Worm (Caenorhabditis elegans) whole organism, L1 larva: ENCODE measurements around the gene osm-1.
A peak's percentile ranks its signal among the peaks of the same experiment; 100 is the strongest.

Experiments used
- C04F5.9 ChIP-seq: sonication (generic microtip); optimal IDR thresholded peaks from 2 replicates; lab custom pipeline; 2016; ENCODE audit warnings: missing genetic modification characterization, missing compliant biosample characterization
- aly-2 ChIP-seq: fragments of 150-350 bp; optimal IDR thresholded peaks from 2 replicates; lab custom pipeline; 2014; ENCODE audit warnings: missing biosample characterization, missing genetic modification characterization
- blmp-1 ChIP-seq: fragments of 150-350 bp; optimal IDR thresholded peaks from 2 replicates; lab custom pipeline; 2014; ENCODE audit warnings: missing biosample characterization, missing genetic modification characterization
- ceh-63 ChIP-seq: fragments of 200-800 bp; sonication (Bioruptor generic); optimal IDR thresholded peaks from 2 replicates; lab custom pipeline; 2018; ENCODE audit warnings: mild to moderate bottlenecking, missing genetic modification characterization, missing compliant biosample characterization
- ceh-82 ChIP-seq, 3 experiments: fragments of 150-350 bp in 1 of 3; sonication (generic microtip) in 2 of 3; optimal IDR thresholded peaks; 2 replicates each; lab custom pipeline; 2014 to 2017; ENCODE audit warnings: missing biosample characterization in 3 of 3, missing genetic modification characterization in 3 of 3
- ces-1 ChIP-seq: fragments of 150-350 bp; optimal IDR thresholded peaks from 2 replicates; lab custom pipeline; 2014; ENCODE audit warnings: missing biosample characterization, missing genetic modification reagents, missing genetic modification characterization
- egl-13 ChIP-seq: sonication (generic microtip); optimal IDR thresholded peaks from 2 replicates; lab custom pipeline; 2016; ENCODE audit warnings: missing genotype, missing genetic modification reagents, missing genetic modification characterization, missing compliant biosample characterization
- egl-27 ChIP-seq, 2 experiments: fragments of 150-350 bp in 1 of 2; sonication (generic microtip); optimal IDR thresholded peaks; 3 replicates each; lab custom pipeline; 2017 to 2018; ENCODE audit warnings: missing biosample characterization in 2 of 2, missing genetic modification characterization in 2 of 2, missing genetic modification reagents in 2 of 2
- fkh-10 ChIP-seq: sonication (generic microtip); optimal IDR thresholded peaks from 2 replicates; lab custom pipeline; 2017; ENCODE audit warnings: missing biosample characterization, missing genetic modification reagents, missing genetic modification characterization
- fos-1 ChIP-seq: fragments of 150-350 bp; optimal IDR thresholded peaks from 2 replicates; lab custom pipeline; 2014; ENCODE audit warnings: missing biosample characterization, missing genetic modification characterization
- grh-1 ChIP-seq: fragments of 200-800 bp; sonication (Bioruptor generic); IDR thresholded peaks from 2 replicates; pipeline ENCODE4 v1.3.6; 2022; ENCODE audit warnings: missing genetic modification reagents, missing genetic modification characterization, missing compliant biosample characterization
- hpl-2 ChIP-seq: fragments of 150-350 bp; optimal IDR thresholded peaks from 2 replicates; lab custom pipeline; 2014; ENCODE audit warnings: missing biosample characterization, missing genetic modification reagents, missing genetic modification characterization
- irx-1 ChIP-seq: sonication (generic microtip); optimal IDR thresholded peaks from 2 replicates; lab custom pipeline; 2016; ENCODE audit warnings: missing genetic modification characterization, missing compliant biosample characterization
- lin-14 ChIP-seq: fragments of 200-800 bp; sonication (Bioruptor generic); optimal IDR thresholded peaks from 2 replicates; lab custom pipeline; 2018; ENCODE audit warnings: mild to moderate bottlenecking, missing genetic modification characterization, moderate library complexity, missing compliant biosample characterization
- lir-3 ChIP-seq: sonication (generic microtip); optimal IDR thresholded peaks from 2 replicates; lab custom pipeline; 2016; ENCODE audit warnings: mild to moderate bottlenecking, missing genetic modification characterization, moderate library complexity, missing compliant biosample characterization; ENCODE audit not compliant: poor library complexity
- mab-9 ChIP-seq: fragments of 200-800 bp; sonication (Bioruptor generic); IDR thresholded peaks from 2 replicates; pipeline ENCODE4 v1.3.6; 2022; ENCODE audit warnings: missing genetic modification reagents, missing genetic modification characterization, missing compliant biosample characterization
- mdl-1 ChIP-seq, 2 experiments: fragments of 150-350 bp; optimal IDR thresholded peaks; 2 replicates each; lab custom pipeline; 2014 to 2017; ENCODE audit warnings: missing biosample characterization in 2 of 2, missing genetic modification characterization in 2 of 2, inconsistent platforms in 1 of 2
- mep-1 ChIP-seq: fragments of 150-350 bp; optimal IDR thresholded peaks from 2 replicates; lab custom pipeline; 2014; ENCODE audit warnings: missing biosample characterization, missing genetic modification characterization
- nhr-11 ChIP-seq: fragments of 150-350 bp; optimal IDR thresholded peaks from 2 replicates; lab custom pipeline; 2014; ENCODE audit warnings: missing biosample characterization, missing genetic modification characterization
- nhr-19 ChIP-seq: fragments of 200-800 bp; sonication (Bioruptor generic); conservative IDR thresholded peaks from 2 replicates; pipeline ENCODE4 v1.3.6; 2022; ENCODE audit warnings: missing genetic modification characterization, missing compliant biosample characterization
- nhr-20 ChIP-seq: sonication (generic microtip); optimal IDR thresholded peaks from 2 replicates; lab custom pipeline; 2016; ENCODE audit warnings: mild to moderate bottlenecking, missing genetic modification characterization, missing compliant biosample characterization
- nhr-28 ChIP-seq: fragments of 150-350 bp; optimal IDR thresholded peaks from 2 replicates; lab custom pipeline; 2014; ENCODE audit warnings: missing biosample characterization, missing genetic modification characterization
- nhr-84 ChIP-seq: sonication (generic microtip); optimal IDR thresholded peaks from 2 replicates; lab custom pipeline; 2017; ENCODE audit warnings: missing biosample characterization, missing genetic modification characterization
- nhr-85 ChIP-seq: sonication (generic microtip); peaks from one replicate; lab custom pipeline; 2016; ENCODE audit warnings: missing genetic modification characterization, inconsistent platforms, missing compliant biosample characterization
- sox-4 ChIP-seq: sonication (generic microtip); optimal IDR thresholded peaks from 2 replicates; lab custom pipeline; 2016; ENCODE audit warnings: missing genetic modification characterization, missing compliant biosample characterization
- sptf-1 ChIP-seq: fragments of 150-350 bp; optimal IDR thresholded peaks from 2 replicates; lab custom pipeline; 2014; ENCODE audit warnings: missing biosample characterization, missing genetic modification characterization
- tbx-2 ChIP-seq: sonication (generic microtip); optimal IDR thresholded peaks from 2 replicates; lab custom pipeline; 2016; ENCODE audit warnings: missing genetic modification characterization, missing compliant biosample characterization
- tlp-1 ChIP-seq: fragments of 150-350 bp; optimal IDR thresholded peaks from 2 replicates; lab custom pipeline; 2014; ENCODE audit warnings: missing biosample characterization, missing genetic modification characterization
- unc-130 ChIP-seq: fragments of 150-350 bp; optimal IDR thresholded peaks from 2 replicates; lab custom pipeline; 2017; ENCODE audit warnings: missing biosample characterization, missing genetic modification characterization, inconsistent platforms
- unc-30 ChIP-seq: sonication (generic microtip); optimal IDR thresholded peaks from 2 replicates; lab custom pipeline; 2017; ENCODE audit warnings: missing biosample characterization, missing genetic modification characterization
- unc-98 ChIP-seq: fragments of 200-800 bp; sonication (Bioruptor generic); IDR thresholded peaks from 2 replicates; pipeline ENCODE4 v1.3.6; 2022; ENCODE audit warnings: missing genetic modification characterization, missing compliant biosample characterization
- xbp-1 ChIP-seq: sonication (generic microtip); optimal IDR thresholded peaks from 2 replicates; lab custom pipeline; 2016; ENCODE audit warnings: missing genetic modification characterization, missing compliant biosample characterization
- zip-4 ChIP-seq: fragments of 200-800 bp; sonication (Bioruptor generic); optimal IDR thresholded peaks from 2 replicates; lab custom pipeline; 2018; ENCODE audit warnings: mild to moderate bottlenecking, missing genetic modification characterization, moderate library complexity, missing compliant biosample characterization
- ztf-11 ChIP-seq, 2 experiments: sonication (generic microtip); optimal IDR thresholded peaks; 2 replicates each; lab custom pipeline; 2016 to 2017; ENCODE audit warnings: missing genetic modification characterization in 2 of 2, missing biosample characterization in 1 of 2, missing compliant biosample characterization in 1 of 2

Gene osm-1

ce11 chrX:16574303-16574702, 33.8 kb downstream of the osm-1 start:
- TF ChIP-seq unc-30, result no peak
- TF ChIP-seq nhr-11 (tag; lab: Kevin White, UChicago), result no peak
- TF ChIP-seq nhr-19 (GFP tag; lab: Robert Waterston, UW), result no peak
- no peak for TF ChIP-seq unc-98 (GFP tag; lab: Robert Waterston, UW)
- no peak for TF ChIP-seq blmp-1 (tag; lab: Kevin White, UChicago)
- TF ChIP-seq ces-1 (GFP tag; lab: Kevin White, UChicago), result no peak
- TF ChIP-seq fkh-10 (GFP tag; lab: Kevin White, UChicago), result no peak
- no peak for TF ChIP-seq unc-130 (tag; lab: Kevin White, UChicago)
- no peak for TF ChIP-seq zip-4 (GFP tag; lab: Kevin White, UChicago)
- TF ChIP-seq irx-1 (tag; lab: Kevin White, UChicago), result no peak
- TF ChIP-seq, all 84 proteins: peak for 0

ce11 chrX:16575262-16575661, 34.8 kb downstream of the osm-1 start:
- TF ChIP-seq ces-1 (GFP tag; lab: Kevin White, UChicago) (no peak), xbp-1 (tag; lab: Kevin White, UChicago) (no peak), egl-27 (tag; optimal IDR thresholded peaks at IDR 0.05; lab: Kevin White, UChicago) (no peak), fkh-10 (GFP tag; lab: Kevin White, UChicago) (no peak), lir-3 (no peak), nhr-84 (no peak), ceh-63 (GFP tag; lab: Kevin White, UChicago) (no peak), ztf-11 (tag; optimal IDR thresholded peaks at IDR 0.05; lab: Kevin White, UChicago) (no peak), nhr-85 (tag; lab: Kevin White, UChicago) (no peak), mdl-1 (tag; optimal IDR thresholded peaks at IDR 0.05; lab: Kevin White, UChicago) (no peak), ceh-82 (tag; optimal IDR thresholded peaks at IDR 0.05; lab: Kevin White, UChicago) (no peak), tbx-2 (tag; lab: Kevin White, UChicago) (no peak), aly-2 (no peak), unc-98 (GFP tag; lab: Robert Waterston, UW) (no peak)

- TF ChIP-seq unc-30 (no peak), sptf-1 (tag; lab: Kevin White, UChicago) (no peak), lin-14 (GFP tag; lab: Kevin White, UChicago) (peak; percentile 6), fos-1 (tag; lab: Kevin White, UChicago) (no peak), egl-13 (tag; lab: Kevin White, UChicago) (no peak), tlp-1 (tag; lab: Kevin White, UChicago) (no peak), nhr-28 (no peak)
Observed at ce11 chrX:16579303-16579795, 38.9 kb downstream of the osm-1 start, which contains the start of gene ser-1. Gene ser-1 (plus strand): TSS chrX:16579745.

ce11 chrX:16588102-16588501, 47.6 kb downstream of the osm-1 start:
- TF ChIP-seq lin-14 (GFP tag; lab: Kevin White, UChicago) (peak; percentile 1), sox-4 (tag; lab: Kevin White, UChicago) (no peak), fkh-10 (GFP tag; lab: Kevin White, UChicago) (peak; percentile 97)

ce11 chrX:16590230-16590629, 49.8 kb downstream of the osm-1 start:
- TF ChIP-seq aly-2 (no peak), mab-9 (no peak), grh-1 (GFP tag; lab: Robert Waterston, UW) (no peak), C04F5.9 (tag; lab: Kevin White, UChicago) (no peak), nhr-20 (no peak), mep-1 (tag; lab: Kevin White, UChicago) (no peak), hpl-2 (GFP tag; lab: Kevin White, UChicago) (no peak), nhr-11 (tag; lab: Kevin White, UChicago) (no peak), ceh-82 (tag; optimal IDR thresholded peaks at IDR 0.05; lab: Kevin White, UChicago) (no peak), lir-3 (no peak)
